Fruit fly (Drosophila melanogaster): ENCODE measurements around the gene CG7768.

The CG7768 gene

DNA sequence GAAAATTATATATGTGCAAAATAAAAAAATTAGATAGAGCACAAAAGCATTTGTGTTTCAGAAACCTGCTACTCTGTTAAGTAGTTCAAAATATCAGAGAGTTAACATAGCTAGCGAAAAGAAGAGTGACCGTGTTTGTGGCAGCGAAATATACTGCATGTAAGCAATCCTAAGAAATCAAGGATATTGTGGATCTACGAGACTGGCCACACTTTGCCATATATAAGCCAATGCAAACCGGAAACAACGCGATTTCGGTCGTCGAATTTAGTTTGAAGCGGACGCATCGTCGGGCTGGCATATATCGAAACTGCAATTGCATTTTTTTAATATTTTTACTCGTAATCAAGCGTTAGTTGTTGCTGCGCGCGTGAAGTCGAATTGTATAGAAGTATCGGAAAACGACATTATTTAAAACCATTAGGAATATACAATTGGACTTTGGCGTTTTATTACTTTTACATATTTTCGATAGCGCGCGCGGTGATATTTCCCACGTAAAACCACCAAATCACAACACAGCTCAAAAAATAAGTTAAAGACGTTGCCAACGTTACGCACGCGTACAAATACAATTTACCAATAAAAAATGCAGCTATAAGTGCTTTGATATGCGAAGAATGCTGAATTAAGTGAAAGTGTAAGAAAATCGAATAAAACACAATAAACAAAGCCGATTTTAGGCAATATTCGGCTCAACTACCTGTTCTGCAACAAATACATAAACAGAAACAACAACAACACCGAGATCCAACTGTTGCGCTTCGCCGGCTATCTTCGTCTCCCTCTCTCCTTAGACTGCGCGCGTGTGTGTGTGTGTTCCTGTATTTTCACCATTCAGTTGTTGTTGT, 27.2 kb upstream of the CG7768 start, which contains the start of gene nuf (continued):
- TF ChIP-seq schlank (tag; optimal IDR thresholded peaks at IDR 0.05) (no peak), odd (GFP tag; optimal IDR thresholded peaks at IDR 0.05) (peak; percentile 56), HLHmδ (GFP tag; optimal IDR thresholded peaks at IDR 0.05) (peak; percentile 90), vnd (GFP tag; IDR thresholded peaks at IDR 0.05; ENCODE audit: partially characterized antibody) (no peak), pnt (GFP tag; optimal IDR thresholded peaks at IDR 0.05) (no peak), abd-A (tag; optimal IDR thresholded peaks at IDR 0.05) (no peak), ems (GFP tag; optimal IDR thresholded peaks at IDR 0.05) (no peak), CG31365 (tag; optimal IDR thresholded peaks at IDR 0.05) (peak; percentile 57), CG18764 (GFP tag; optimal IDR thresholded peaks at IDR 0.05) (peak; percentile 18), so (GFP tag; IDR thresholded peaks at IDR 0.05) (peak; percentile 20; the same call in 1 of the 3 replicates), CG31224 (GFP tag; IDR thresholded peaks at IDR 0.05) (no peak), her (GFP tag; optimal IDR thresholded peaks at IDR 0.05) (peak; percentile 35), CG2199 (GFP tag; IDR thresholded peaks at IDR 0.05) (peak; percentile 71; the same call in 1 of the 3 replicates), BEAF-32 (GFP tag; optimal IDR thresholded peaks at IDR 0.05) (peak; percentile 39), CG9817 (tag; optimal IDR thresholded peaks at IDR 0.05) (no peak), Sox100B (GFP tag; optimal IDR thresholded peaks at IDR 0.05) (peak; percentile 74), crp (GFP tag; optimal IDR thresholded peaks at IDR 0.05) (no peak), br (optimal IDR thresholded peaks at IDR 0.05) (no peak), kay (GFP tag; optimal IDR thresholded peaks at IDR 0.05) (no peak), CrebB (tag; optimal IDR thresholded peaks at IDR 0.05) (peak; percentile 73), pho (GFP tag; optimal IDR thresholded peaks at IDR 0.05) (no peak), CG6254 (GFP tag; optimal IDR thresholded peaks at IDR 0.05) (no peak), aop (GFP tag; IDR thresholded peaks at IDR 0.05) (peak; percentile 34; the same call in 1 of the 2 replicates), CG8089 (GFP tag; optimal IDR thresholded peaks at IDR 0.05) (no peak), ash1 (GFP tag; optimal IDR thresholded peaks at IDR 0.05) (peak; percentile 72), CG16779 (GFP tag; IDR thresholded peaks at IDR 0.05) (peak; percentile 21; the same call in 1 of the 2 replicates), fru (optimal IDR thresholded peaks at IDR 0.05) (no peak), dimm (GFP tag; IDR thresholded peaks at IDR 0.05) (no peak), CG11695 (GFP tag; IDR thresholded peaks at IDR 0.05) (peak; percentile 59; the same call in 2 of the 3 replicates), nau (GFP tag; optimal IDR thresholded peaks at IDR 0.05) (peak; percentile 53), mirr (GFP tag; optimal IDR thresholded peaks at IDR 0.05) (peak; percentile 67), CG8765 (GFP tag; IDR thresholded peaks at IDR 0.05) (no peak), CG7987 (GFP tag; optimal IDR thresholded peaks at IDR 0.05) (peak; percentile 90), al (GFP tag; IDR thresholded peaks at IDR 0.05) (no peak), H15 (GFP tag; IDR thresholded peaks at IDR 0.05) (no peak), sisA (GFP tag; IDR thresholded peaks at IDR 0.05) (no peak), Usf (GFP tag; optimal IDR thresholded peaks at IDR 0.05) (no peak), Ets65A (GFP tag) (no peak), fu2 (GFP tag; optimal IDR thresholded peaks at IDR 0.05) (no peak), CG6765 (GFP tag; optimal IDR thresholded peaks at IDR 0.05) (peak; percentile 83), D19B (GFP tag; optimal IDR thresholded peaks at IDR 0.05) (no peak), CG1792 (GFP tag; optimal IDR thresholded peaks at IDR 0.05) (no peak), Hr3 (GFP tag; optimal IDR thresholded peaks at IDR 0.05) (no peak), Ets97D (GFP tag; optimal IDR thresholded peaks at IDR 0.05) (peak; percentile 88), lola (GFP tag; optimal IDR thresholded peaks at IDR 0.05) (no peak), z (GFP tag; IDR thresholded peaks at IDR 0.05) (no peak; the same call in 2 of the 3 replicates), sima (GFP tag; optimal IDR thresholded peaks at IDR 0.05) (no peak), CG17802 (tag; optimal IDR thresholded peaks at IDR 0.05) (no peak), CG6791 (GFP tag; IDR thresholded peaks at IDR 0.05; ENCODE audit: partially characterized antibody) (no peak; the same call in 2 of the 3 replicates)

Measured in whole organism, embryonic.